Fruit fly (Drosophila melanogaster): ENCODE results near the gene Nepl3.
A peak's percentile ranks its signal among the peaks of the same experiment; 100 is the strongest.

DNA sequence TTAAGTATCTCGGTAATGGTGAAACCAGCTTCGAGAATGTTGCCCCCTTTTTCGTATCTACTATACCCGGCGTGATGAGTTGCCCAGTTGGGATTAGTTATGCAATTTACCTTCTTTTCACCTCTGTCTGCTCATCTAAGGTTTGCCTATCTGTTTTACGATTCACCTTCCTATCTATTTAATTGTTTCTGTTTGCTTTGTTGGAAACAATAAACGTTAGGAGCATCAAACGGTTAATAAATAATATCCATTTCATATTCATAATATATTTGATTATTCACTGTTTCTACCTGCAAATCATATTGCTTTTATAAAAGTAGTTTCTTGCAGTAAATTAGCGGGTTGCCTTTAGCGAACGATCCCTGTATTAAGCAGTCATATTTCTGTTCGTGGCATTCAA lies 50.8 kb downstream of the Nepl3 start:
- peak; percentile 25; the same call in 1 of the 2 replicates for TF ChIP-seq Ets98B (GFP tag; IDR thresholded peaks at IDR 0.05)
- no peak for TF ChIP-seq Pif1A (GFP tag; optimal IDR thresholded peaks at IDR 0.05)
- no peak for TF ChIP-seq CG32121 (GFP tag; IDR thresholded peaks at IDR 0.05)
- TF ChIP-seq gl (tag; optimal IDR thresholded peaks at IDR 0.05) = no peak
- peak; percentile 0 for TF ChIP-seq CG8159 (tag; optimal IDR thresholded peaks at IDR 0.05)
- no peak for TF ChIP-seq CG9948 (tag; optimal IDR thresholded peaks at IDR 0.05)
- no peak for TF ChIP-seq CG10348 (GFP tag; IDR thresholded peaks at IDR 0.05)
- no peak for TF ChIP-seq rn (GFP tag; IDR thresholded peaks at IDR 0.05)
- TF ChIP-seq EcR (GFP tag; optimal IDR thresholded peaks at IDR 0.05) = peak; percentile 19
- no peak for TF ChIP-seq Pif1B (GFP tag; optimal IDR thresholded peaks at IDR 0.05)
- TF ChIP-seq CG34367 (tag; optimal IDR thresholded peaks at IDR 0.05) = no peak
- TF ChIP-seq CG12605 (GFP tag; IDR thresholded peaks at IDR 0.05) = no peak
- TF ChIP-seq CG8301 (tag; optimal IDR thresholded peaks at IDR 0.05) = no peak
- TF ChIP-seq fd96Ca (GFP tag; IDR thresholded peaks at IDR 0.05) = no peak
